Worm (Caenorhabditis elegans) whole organism, L2 larva: ENCODE results near the gene grl-19.

Experiments used
- lin-13 ChIP-seq: fragments of 150-350 bp; optimal IDR thresholded peaks from 2 replicates; lab custom pipeline; 2014; ENCODE audit warnings: missing biosample characterization, missing genetic modification reagents, missing genetic modification characterization
- nhr-12 ChIP-seq: fragments of 150-350 bp; optimal IDR thresholded peaks from 2 replicates; lab custom pipeline; 2014; ENCODE audit warnings: missing biosample characterization, missing genetic modification characterization
- nhr-237 ChIP-seq: fragments of 150-350 bp; optimal IDR thresholded peaks from 2 replicates; lab custom pipeline; 2014; ENCODE audit warnings: missing biosample characterization, missing genetic modification characterization

DNA sequence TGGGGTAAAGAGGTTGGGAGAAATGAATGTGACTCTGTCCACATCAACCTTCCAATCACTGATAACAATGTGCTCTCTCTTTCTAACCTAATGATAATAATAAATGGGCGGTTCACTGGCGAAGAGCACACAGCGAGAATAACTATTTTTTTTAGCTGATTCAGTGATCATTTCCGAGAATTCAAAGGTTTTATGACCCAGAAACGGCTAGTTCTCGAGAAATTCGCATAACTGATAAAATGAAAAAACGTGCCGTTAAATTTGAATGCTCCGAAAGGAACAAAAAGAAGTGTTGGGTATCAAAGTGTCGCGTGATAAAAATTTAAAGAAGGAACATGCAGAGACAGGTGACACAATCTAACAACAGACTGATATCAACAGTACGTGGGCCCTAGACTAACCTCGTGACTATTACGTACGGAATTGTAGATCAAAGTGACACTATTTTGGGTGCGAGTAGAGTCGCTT, 43.4 kb upstream of the grl-19 start:
- no peak for TF ChIP-seq lin-13
- TF ChIP-seq nhr-12 (tag; lab: Kevin White, UChicago): no peak
- no peak for TF ChIP-seq nhr-237 (tag; lab: Kevin White, UChicago)
